Worm (Caenorhabditis elegans) whole organism, L3 larva: ENCODE results near the gene mrpl-39.

Experiments
- R02D3.7 ChIP-seq: fragments of 150-350 bp; optimal IDR thresholded peaks from 2 replicates; lab custom pipeline; 2014; ENCODE audit warnings: missing biosample characterization, missing genetic modification characterization
- ZK546.5 ChIP-seq: sonication (generic microtip); optimal IDR thresholded peaks from 2 replicates; lab custom pipeline; 2017; ENCODE audit warnings: missing biosample characterization, missing genetic modification characterization
- aly-2 ChIP-seq: fragments of 150-350 bp; optimal IDR thresholded peaks from 2 replicates; lab custom pipeline; 2014; ENCODE audit warnings: missing biosample characterization, missing genetic modification characterization
- ama-1 ChIP-seq: fragments of 150-350 bp; optimal IDR thresholded peaks from 2 replicates; lab custom pipeline; 2018
- ceh-28 ChIP-seq: fragments of 150-350 bp; optimal IDR thresholded peaks from 2 replicates; lab custom pipeline; 2014; ENCODE audit warnings: missing biosample characterization, missing genetic modification reagents, missing genetic modification characterization
- ceh-82 ChIP-seq: fragments of 150-350 bp; optimal IDR thresholded peaks from 2 replicates; lab custom pipeline; 2014; ENCODE audit warnings: missing biosample characterization, missing genetic modification characterization
- ceh-9 ChIP-seq: sonication (generic microtip); optimal IDR thresholded peaks from 2 replicates; lab custom pipeline; 2018; ENCODE audit warnings: missing biosample characterization, missing genetic modification characterization
- egl-27 ChIP-seq: sonication (generic microtip); optimal IDR thresholded peaks from 4 replicates; lab custom pipeline; 2017; ENCODE audit warnings: missing biosample characterization, missing genetic modification reagents, missing genetic modification characterization
- elt-1 ChIP-seq: fragments of 150-350 bp; optimal IDR thresholded peaks from 2 replicates; lab custom pipeline; 2014; ENCODE audit warnings: missing biosample characterization, missing genetic modification characterization
- elt-2 ChIP-seq: sonication (generic microtip); optimal IDR thresholded peaks from 2 replicates; lab custom pipeline; 2016; ENCODE audit warnings: missing genetic modification reagents, mild to moderate bottlenecking, missing genetic modification characterization, missing compliant biosample characterization
- elt-3 ChIP-seq, 3 experiments: fragments of 150-350 bp in 1 of 3; sonication (generic microtip) in 2 of 3; optimal IDR thresholded peaks; 2 replicates in 2 of 3; 4 replicates in 1 of 3; lab custom pipeline; 2014 to 2017; ENCODE audit warnings: missing biosample characterization in 3 of 3, missing genetic modification characterization in 3 of 3
- eor-1 ChIP-seq, 2 experiments: fragments of 150-350 bp; optimal IDR thresholded peaks; 2 replicates each; lab custom pipeline; 2014 to 2018; ENCODE audit warnings: missing biosample characterization in 2 of 2, missing genetic modification characterization in 2 of 2
- fkh-10 ChIP-seq: sonication (generic microtip); optimal IDR thresholded peaks from 2 replicates; lab custom pipeline; 2017; ENCODE audit warnings: missing biosample characterization, missing genetic modification reagents, missing genetic modification characterization
- fkh-2 ChIP-seq: fragments of 150-350 bp; optimal IDR thresholded peaks from 2 replicates; lab custom pipeline; 2014; ENCODE audit warnings: missing biosample characterization, missing genetic modification reagents, missing genetic modification characterization
- fos-1 ChIP-seq: fragments of 150-350 bp; optimal IDR thresholded peaks from 2 replicates; lab custom pipeline; 2014; ENCODE audit warnings: missing biosample characterization, missing genetic modification characterization
- hmg-11 ChIP-seq: sonication (generic microtip); optimal IDR thresholded peaks from 2 replicates; lab custom pipeline; 2016; ENCODE audit warnings: missing genetic modification characterization, missing compliant biosample characterization
- jun-1 ChIP-seq: fragments of 150-350 bp; optimal IDR thresholded peaks from 2 replicates; lab custom pipeline; 2014; ENCODE audit warnings: missing biosample characterization, missing genetic modification reagents, missing genetic modification characterization
- lin-15B ChIP-seq: fragments of 150-350 bp; optimal IDR thresholded peaks from 2 replicates; lab custom pipeline; 2014; ENCODE audit warnings: missing biosample characterization, missing genetic modification characterization
- lsy-12 ChIP-seq: sonication (generic microtip); optimal IDR thresholded peaks from 2 replicates; lab custom pipeline; 2016; ENCODE audit warnings: mild to moderate bottlenecking, missing genetic modification characterization, missing compliant biosample characterization
- mdl-1 ChIP-seq: fragments of 150-350 bp; optimal IDR thresholded peaks from 2 replicates; lab custom pipeline; 2014; ENCODE audit warnings: missing biosample characterization, missing genetic modification characterization
- mml-1 ChIP-seq: fragments of 150-350 bp; sonication (generic microtip); optimal IDR thresholded peaks from 3 replicates; lab custom pipeline; 2014; ENCODE audit warnings: missing biosample characterization, missing genetic modification characterization
- nfya-1 ChIP-seq: sonication (generic microtip); optimal IDR thresholded peaks from 2 replicates; lab custom pipeline; 2017; ENCODE audit warnings: missing genetic modification characterization, mild to moderate bottlenecking, missing compliant biosample characterization, antibody characterized with exemption, moderate library complexity; ENCODE audit not compliant: insufficient read depth
- nhr-11 ChIP-seq: fragments of 150-350 bp; optimal IDR thresholded peaks from 2 replicates; lab custom pipeline; 2014; ENCODE audit warnings: missing biosample characterization, missing genetic modification characterization
- nhr-12 ChIP-seq: fragments of 150-350 bp; optimal IDR thresholded peaks from 2 replicates; lab custom pipeline; 2014; ENCODE audit warnings: missing biosample characterization, missing genetic modification characterization
- nhr-23 ChIP-seq: fragments of 150-350 bp; optimal IDR thresholded peaks from 2 replicates; lab custom pipeline; 2014; ENCODE audit warnings: missing biosample characterization, missing genetic modification reagents, missing genetic modification characterization
- nhr-237 ChIP-seq: fragments of 150-350 bp; optimal IDR thresholded peaks from 2 replicates; lab custom pipeline; 2014; ENCODE audit warnings: missing biosample characterization, missing genetic modification characterization
- nhr-28 ChIP-seq: fragments of 150-350 bp; optimal IDR thresholded peaks from 2 replicates; lab custom pipeline; 2014; ENCODE audit warnings: missing biosample characterization, missing genetic modification characterization
- nhr-43 ChIP-seq: sonication (generic microtip); optimal IDR thresholded peaks from 2 replicates; lab custom pipeline; 2016; ENCODE audit warnings: mild to moderate bottlenecking, missing genetic modification characterization, missing compliant biosample characterization; ENCODE audit not compliant: poor library complexity, severe bottlenecking
- nhr-67 ChIP-seq: fragments of 150-350 bp; optimal IDR thresholded peaks from 2 replicates; lab custom pipeline; 2014; ENCODE audit warnings: missing biosample characterization, missing genetic modification characterization
- nhr-76 ChIP-seq: fragments of 150-350 bp; sonication (generic microtip); optimal IDR thresholded peaks from 5 replicates; lab custom pipeline; 2014; ENCODE audit warnings: missing biosample characterization, missing genetic modification characterization
- nhr-77 ChIP-seq: fragments of 150-350 bp; optimal IDR thresholded peaks from 2 replicates; lab custom pipeline; 2014; ENCODE audit warnings: missing biosample characterization, missing genetic modification characterization
- pha-4 ChIP-seq: fragments of 150-350 bp; optimal IDR thresholded peaks from 2 replicates; lab custom pipeline; 2014; ENCODE audit warnings: missing biosample characterization, missing genetic modification reagents, missing genetic modification characterization
- pqm-1 ChIP-seq: fragments of 150-350 bp; optimal IDR thresholded peaks from 2 replicates; lab custom pipeline; 2017; ENCODE audit warnings: missing biosample characterization, missing genetic modification characterization, inconsistent platforms
- sea-2 ChIP-seq: fragments of 150-350 bp; sonication (generic microtip); optimal IDR thresholded peaks from 4 replicates; lab custom pipeline; 2014; ENCODE audit warnings: missing biosample characterization, missing genetic modification reagents, missing genetic modification characterization
- skn-1 ChIP-seq: fragments of 150-350 bp; optimal IDR thresholded peaks from 2 replicates; lab custom pipeline; 2014; ENCODE audit warnings: missing biosample characterization, missing genetic modification characterization
- snpc-4 ChIP-seq: fragments of 150-350 bp; optimal IDR thresholded peaks from 2 replicates; lab custom pipeline; 2014; ENCODE audit warnings: missing biosample characterization, missing genetic modification characterization
- tbx-2 ChIP-seq: sonication (generic microtip); optimal IDR thresholded peaks from 2 replicates; lab custom pipeline; 2016; ENCODE audit warnings: mild to moderate bottlenecking, missing genetic modification characterization, missing compliant biosample characterization
- unc-39 ChIP-seq: sonication (generic microtip); optimal IDR thresholded peaks from 4 replicates; lab custom pipeline; 2017; ENCODE audit warnings: missing biosample characterization, missing genetic modification characterization
- unc-62 ChIP-seq: fragments of 150-350 bp; sonication (generic microtip); optimal IDR thresholded peaks from 4 replicates; lab custom pipeline; 2014; ENCODE audit warnings: missing biosample characterization, missing genetic modification reagents, missing genetic modification characterization
- zag-1 ChIP-seq: fragments of 150-350 bp; optimal IDR thresholded peaks from 2 replicates; lab custom pipeline; 2014; ENCODE audit warnings: missing biosample characterization, missing genetic modification characterization
- ztf-11 ChIP-seq: fragments of 150-350 bp; optimal IDR thresholded peaks from 2 replicates; lab custom pipeline; 2014; ENCODE audit warnings: missing biosample characterization, missing genetic modification characterization
- ztf-4 ChIP-seq: fragments of 150-350 bp; optimal IDR thresholded peaks from 2 replicates; lab custom pipeline; 2014; ENCODE audit warnings: missing biosample characterization, missing genetic modification characterization

mrpl-39 gene

ce11 chrV:1868596-1869263, 47.4 kb downstream of the mrpl-39 start, which contains the start of gene knl-3 (continued):
- peak; percentile 33 for TF ChIP-seq zag-1
- peak; percentile 93 for TF ChIP-seq pha-4 (tag; lab: Kevin White, UChicago)
- no peak for TF ChIP-seq nhr-237
- TF ChIP-seq skn-1 = no peak
- peak; percentile 71 for TF ChIP-seq hmg-11
- peak; percentile 16 for TF ChIP-seq pqm-1 (tag; lab: Kevin White, UChicago)
- TF ChIP-seq fos-1 (tag; lab: Kevin White, UChicago) = no peak
- peak; percentile 74 for TF ChIP-seq R02D3.7
- TF ChIP-seq aly-2 (tag; lab: Kevin White, UChicago) = no peak
- no peak for TF ChIP-seq unc-39 (tag; lab: Kevin White, UChicago)
- no peak for TF ChIP-seq mdl-1
- TF ChIP-seq nhr-23 = peak; percentile 95
- peak; percentile 80 for TF ChIP-seq snpc-4
- TF ChIP-seq ceh-28 (tag; lab: Kevin White, UChicago) = peak; percentile 56
- TF ChIP-seq nhr-77 = no peak
- TF ChIP-seq ama-1 = no peak

ce11 chrV:1869682-1870081, 48.3 kb downstream of the mrpl-39 start, which contains the start of gene T10B5.3:
TSS of gene T10B5.3 (minus strand) at chrV:1869782.
- no peak for TF ChIP-seq nhr-76 (tag; lab: Kevin White, UChicago)
- TF ChIP-seq snpc-4 = no peak
- no peak for TF ChIP-seq ZK546.5 (tag; lab: Kevin White, UChicago)
- no peak for TF ChIP-seq eor-1 (tag; optimal IDR thresholded peaks at IDR 0.05; lab: Kevin White, UChicago)
- TF ChIP-seq lin-15B (tag; lab: Kevin White, UChicago) = no peak
- TF ChIP-seq sea-2 (GFP tag; lab: Kevin White, UChicago) = no peak
- TF ChIP-seq mml-1 = no peak
- no peak for TF ChIP-seq nhr-23
- no peak for TF ChIP-seq elt-3 (tag; optimal IDR thresholded peaks at IDR 0.05; lab: Kevin White, UChicago)
- TF ChIP-seq tbx-2 (tag; lab: Kevin White, UChicago) = no peak
- no peak for TF ChIP-seq ceh-82 (tag; lab: Kevin White, UChicago)
- TF ChIP-seq aly-2 (tag; lab: Kevin White, UChicago) = no peak
- no peak for TF ChIP-seq fkh-10 (GFP tag; lab: Kevin White, UChicago)
- TF ChIP-seq ztf-4 = no peak
- TF ChIP-seq nhr-43 (tag; lab: Kevin White, UChicago) = no peak

DNA sequence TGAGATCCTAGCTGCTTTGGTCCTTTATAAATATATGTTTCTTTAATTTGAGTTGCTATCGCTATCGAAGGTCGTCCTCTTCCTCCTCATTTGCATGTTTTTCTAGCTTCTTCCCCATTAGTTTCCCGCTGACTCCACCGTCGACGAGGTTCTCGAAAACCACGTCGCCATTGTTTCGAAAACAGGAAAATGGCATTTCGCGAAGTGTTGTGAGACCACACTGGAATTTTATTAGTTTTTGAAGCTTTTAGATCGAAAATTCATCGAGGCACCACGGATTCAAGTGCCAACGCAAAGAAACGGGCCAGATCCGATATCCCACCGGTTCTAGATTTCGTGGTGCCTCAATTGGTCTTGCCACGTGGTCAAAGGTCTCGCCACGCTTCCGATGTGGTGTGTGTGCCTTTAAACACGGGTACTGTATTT, 49.1 kb downstream of the mrpl-39 start:
- TF ChIP-seq snpc-4 = no peak
- no peak for TF ChIP-seq sea-2 (GFP tag; lab: Kevin White, UChicago)
- TF ChIP-seq ztf-11 (tag; lab: Kevin White, UChicago) = no peak
- TF ChIP-seq aly-2 (tag; lab: Kevin White, UChicago) = no peak
- no peak for TF ChIP-seq lin-15B (tag; lab: Kevin White, UChicago)
- TF ChIP-seq ZK546.5 (tag; lab: Kevin White, UChicago) = no peak
- TF ChIP-seq nhr-11 = no peak
- no peak for TF ChIP-seq ztf-4
- TF ChIP-seq fkh-2 (tag; lab: Kevin White, UChicago) = no peak
- no peak for TF ChIP-seq skn-1
- TF ChIP-seq elt-1 = no peak
- no peak for TF ChIP-seq ceh-28 (tag; lab: Kevin White, UChicago)
- no peak for TF ChIP-seq nhr-12 (tag; lab: Kevin White, UChicago)
- no peak for TF ChIP-seq nhr-28 (tag; lab: Kevin White, UChicago)
- TF ChIP-seq nhr-67 (tag; lab: Kevin White, UChicago) = no peak
- TF ChIP-seq ceh-9 (tag; lab: Kevin White, UChicago) = no peak
- no peak for TF ChIP-seq elt-3 (tag; optimal IDR thresholded peaks at IDR 0.05; lab: Kevin White, UChicago)
- no peak for TF ChIP-seq zag-1
- TF ChIP-seq R02D3.7 = no peak
- TF ChIP-seq tbx-2 (tag; lab: Kevin White, UChicago) = no peak

- TF ChIP-seq ceh-9 (tag; lab: Kevin White, UChicago) = no peak
- no peak for TF ChIP-seq fkh-2 (tag; lab: Kevin White, UChicago)
- peak; percentile 54 for TF ChIP-seq skn-1
- TF ChIP-seq egl-27 (tag; lab: Kevin White, UChicago) = peak; percentile 65
- peak; percentile 62 for TF ChIP-seq elt-2 (tag; lab: Kevin White, UChicago)
- TF ChIP-seq nhr-11 = peak; percentile 89
- TF ChIP-seq ama-1 = peak; percentile 70
- TF ChIP-seq tbx-2 (tag; lab: Kevin White, UChicago) = peak; percentile 52
- TF ChIP-seq nhr-77 = no peak
- TF ChIP-seq sea-2 (GFP tag; lab: Kevin White, UChicago) = no peak
- TF ChIP-seq lsy-12 = peak; percentile 77
- TF ChIP-seq nhr-76 (tag; lab: Kevin White, UChicago) = no peak
- peak; percentile 94 for TF ChIP-seq nfya-1 (tag; lab: Kevin White, UChicago)
- peak; percentile 50 for TF ChIP-seq nhr-23
- TF ChIP-seq zag-1 = no peak
- no peak for TF ChIP-seq nhr-28 (tag; lab: Kevin White, UChicago)
- no peak for TF ChIP-seq ceh-82 (tag; lab: Kevin White, UChicago)
- no peak for TF ChIP-seq nhr-67 (tag; lab: Kevin White, UChicago)
- TF ChIP-seq ZK546.5 (tag; lab: Kevin White, UChicago) = no peak
- TF ChIP-seq unc-62 (GFP tag; lab: Kevin White, UChicago) = peak; percentile 37
- TF ChIP-seq hmg-11 = peak; percentile 89
- TF ChIP-seq fkh-10 (GFP tag; lab: Kevin White, UChicago) = peak; percentile 97
- TF ChIP-seq jun-1 (tag; lab: Kevin White, UChicago) = peak; percentile 79
- no peak for TF ChIP-seq mdl-1
- TF ChIP-seq lin-15B (tag; lab: Kevin White, UChicago) = peak; percentile 98
- TF ChIP-seq unc-39 (tag; lab: Kevin White, UChicago) = no peak
- TF ChIP-seq eor-1 (tag; optimal IDR thresholded peaks at IDR 0.05; lab: Kevin White, UChicago) = no peak
- peak; percentile 87 for TF ChIP-seq pha-4 (tag; lab: Kevin White, UChicago)
These were observed 50.5 kb downstream of the mrpl-39 start, which contains the start of the genes T10B5.4 and cct-7 for ce11 chrV:1871768-1872296. TSS of gene T10B5.4 (minus strand) at chrV:1871807. TSS of gene cct-7 (plus strand) at chrV:1872246.
